Worm (Caenorhabditis elegans): Measurements from ENCODE around the gene faxc-1.

DNA sequence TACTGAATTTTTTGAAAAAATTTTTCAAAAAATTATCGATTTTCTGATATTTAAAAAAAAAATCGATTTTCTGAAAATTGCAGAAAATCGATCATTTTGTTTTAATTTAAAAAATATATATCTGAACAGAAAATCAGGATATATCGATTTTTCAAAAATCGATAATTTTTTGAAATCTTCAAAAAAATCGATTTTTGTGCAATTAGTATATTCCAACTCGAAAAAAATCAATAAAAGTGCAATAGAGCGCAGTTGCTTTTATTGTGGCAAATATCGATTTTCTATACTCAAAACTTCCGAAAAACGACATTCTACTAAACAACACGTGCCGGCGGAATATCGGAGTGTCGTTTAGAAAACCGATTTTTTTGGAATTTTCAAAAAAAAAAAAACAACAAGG lies 36.7 kb downstream of the faxc-1 start:
- TF ChIP-seq nhr-76 (tag; optimal IDR thresholded peaks at IDR 0.05) (no peak), nhr-85 (tag) (no peak), nhr-28 (tag; optimal IDR thresholded peaks at IDR 0.05) (no peak), ama-1 (optimal IDR thresholded peaks at IDR 0.05) (no peak), nhr-237 (tag; optimal IDR thresholded peaks at IDR 0.05) (no peak), F16B12.6 (tag; optimal IDR thresholded peaks at IDR 0.05) (no peak), pqm-1 (tag; optimal IDR thresholded peaks at IDR 0.05) (no peak), nhr-71 (tag; optimal IDR thresholded peaks at IDR 0.05) (no peak), blmp-1 (tag; optimal IDR thresholded peaks at IDR 0.05) (no peak), aly-2 (tag; optimal IDR thresholded peaks at IDR 0.05) (no peak), zag-1 (tag; optimal IDR thresholded peaks at IDR 0.05) (no peak), nhr-12 (tag; optimal IDR thresholded peaks at IDR 0.05) (no peak), mdl-1 (tag; optimal IDR thresholded peaks at IDR 0.05) (no peak)

Data from whole organism, L1 larva.